Worm (Caenorhabditis elegans) whole organism, early embryonic: ENCODE data around the gene F21D5.5.

Experiments used
- B0310.2 ChIP-seq: sonication (generic microtip); optimal IDR thresholded peaks from 2 replicates; lab custom pipeline; 2016; ENCODE audit warnings: mild to moderate bottlenecking, missing genetic modification characterization, missing compliant biosample characterization
- F13C5.2 ChIP-seq: sonication (generic microtip); optimal IDR thresholded peaks from 2 replicates; lab custom pipeline; 2017; ENCODE audit warnings: mild to moderate bottlenecking, missing genetic modification characterization, inconsistent platforms, missing compliant biosample characterization
- aly-1 ChIP-seq: sonication (generic microtip); optimal IDR thresholded peaks from 2 replicates; lab custom pipeline; 2016; ENCODE audit warnings: missing genetic modification characterization, missing compliant biosample characterization
- ama-1 ChIP-seq: fragments of 150-350 bp; optimal IDR thresholded peaks from 2 replicates; lab custom pipeline; 2014
- ceh-13 ChIP-seq: fragments of 200-800 bp; sonication (Bioruptor generic); optimal IDR thresholded peaks from 2 replicates; lab custom pipeline; 2018; ENCODE audit warnings: mild to moderate bottlenecking, missing genetic modification characterization, missing compliant biosample characterization
- ceh-36 ChIP-seq: sonication (generic microtip); optimal IDR thresholded peaks from 2 replicates; lab custom pipeline; 2016; ENCODE audit warnings: missing genetic modification characterization, inconsistent platforms, missing compliant biosample characterization
- ets-7 ChIP-seq: sonication (generic microtip); optimal IDR thresholded peaks from 2 replicates; lab custom pipeline; 2016; ENCODE audit warnings: missing genotype, missing genetic modification characterization, missing compliant biosample characterization
- flt-1 ChIP-seq: fragments of 200-800 bp; sonication (Bioruptor generic); IDR thresholded peaks from 2 replicates; pipeline ENCODE4 v1.3.6; 2022; ENCODE audit warnings: missing genetic modification characterization, missing compliant biosample characterization
- hmbx-1 ChIP-seq: sonication (generic microtip); optimal IDR thresholded peaks from 2 replicates; lab custom pipeline; 2016; ENCODE audit warnings: mild to moderate bottlenecking, missing genetic modification characterization, missing compliant biosample characterization
- hmg-4 ChIP-seq: fragments of 200-800 bp; sonication (Bioruptor generic); optimal IDR thresholded peaks from 2 replicates; lab custom pipeline; 2018; ENCODE audit warnings: mild to moderate bottlenecking, missing genetic modification characterization, missing compliant biosample characterization
- hnd-1 ChIP-seq: sonication (generic microtip); optimal IDR thresholded peaks from 2 replicates; lab custom pipeline; 2016; ENCODE audit warnings: missing genetic modification characterization, missing compliant biosample characterization
- pes-1 ChIP-seq: fragments of 200-800 bp; sonication (Bioruptor generic); IDR thresholded peaks from 2 replicates; pipeline ENCODE4 v1.3.6; 2022; ENCODE audit warnings: missing genetic modification reagents, missing genetic modification characterization, missing compliant biosample characterization
- scrt-1 ChIP-seq: fragments of 200-800 bp; sonication (Bioruptor generic); IDR thresholded peaks from 2 replicates; pipeline ENCODE4 v1.3.6; 2022; ENCODE audit warnings: missing genetic modification characterization, missing compliant biosample characterization
- sea-1 ChIP-seq: fragments of 200-800 bp; sonication (Bioruptor generic); conservative IDR thresholded peaks from 2 replicates; pipeline ENCODE4 v1.3.6; 2022; ENCODE audit warnings: missing genetic modification characterization, missing compliant biosample characterization
- tbx-11 ChIP-seq: fragments of 200-800 bp; sonication (Bioruptor generic); IDR thresholded peaks from 2 replicates; pipeline ENCODE4 v1.3.6; 2022; ENCODE audit warnings: missing genetic modification characterization, missing compliant biosample characterization
- tra-4 ChIP-seq: sonication (generic microtip); optimal IDR thresholded peaks from 2 replicates; lab custom pipeline; 2017; ENCODE audit warnings: missing genetic modification characterization, missing compliant biosample characterization

The F21D5.5 gene

ce11 chrIV:8686966-8687365, 52.2 kb downstream of the F21D5.5 start:
- TF ChIP-seq hnd-1 (tag; lab: Kevin White, UChicago) (no peak), pes-1 (GFP tag; lab: Robert Waterston, UW) (no peak), F13C5.2 (tag; lab: Kevin White, UChicago) (no peak), hmg-4 (GFP tag; lab: Kevin White, UChicago) (no peak), tbx-11 (GFP tag; lab: Robert Waterston, UW) (no peak), sea-1 (GFP tag; lab: Robert Waterston, UW) (no peak), ets-7 (tag; lab: Kevin White, UChicago) (no peak), tra-4 (tag; lab: Kevin White, UChicago) (no peak), ama-1 (lab: Kevin White, UChicago) (no peak), aly-1 (no peak), ceh-13 (GFP tag; lab: Kevin White, UChicago) (no peak), B0310.2 (tag; lab: Kevin White, UChicago) (no peak), flt-1 (GFP tag; lab: Robert Waterston, UW) (no peak), scrt-1 (GFP tag; lab: Robert Waterston, UW) (no peak), hmbx-1 (tag; lab: Kevin White, UChicago) (no peak)

- TF ChIP-seq B0310.2 (tag; lab: Kevin White, UChicago) (no peak), scrt-1 (GFP tag; lab: Robert Waterston, UW) (no peak), ets-7 (tag; lab: Kevin White, UChicago) (no peak), aly-1 (no peak), ceh-36 (tag; lab: Kevin White, UChicago) (no peak), tbx-11 (GFP tag; lab: Robert Waterston, UW) (no peak)
Observed at ce11 chrIV:8686510-8686909, 52.7 kb downstream of the F21D5.5 start, which contains the start of gene pole-2. pole-2 (minus strand) TSS chrIV:8686610.
